Fruit fly (Drosophila melanogaster) whole organism, embryonic: ENCODE results near the gene CG31883.

Experiments
- Awh ChIP-seq: fragments of 200-800 bp; sonication (Bioruptor generic); IDR thresholded peaks from 2 replicates; pipeline ENCODE4, ENCODE4 v1.3.6; 2022; ENCODE audit warnings: missing biosample characterization, missing genetic modification characterization
- BEAF-32 ChIP-seq: fragments of 200-800 bp; sonication (Bioruptor generic); optimal IDR thresholded peaks from 3 replicates; lab custom pipeline; 2017; ENCODE audit warnings: missing biosample characterization, missing genetic modification characterization, mild to moderate bottlenecking, moderate library complexity, missing genetic modification reagents
- CG10543 ChIP-seq: fragments of 200-800 bp; sonication (Bioruptor generic); optimal IDR thresholded peaks from 3 replicates; lab custom pipeline; 2017; ENCODE audit warnings: missing biosample characterization, mild to moderate bottlenecking, missing genetic modification characterization, moderate library complexity
- CG10654 ChIP-seq: fragments of 200-800 bp; sonication (Bioruptor generic); optimal IDR thresholded peaks from 2 replicates; lab custom pipeline; 2016; ENCODE audit warnings: missing biosample characterization, missing genetic modification characterization
- CG11504 ChIP-seq: fragments of 200-800 bp; sonication (Bioruptor generic); optimal IDR thresholded peaks from 3 replicates; lab custom pipeline; 2019; ENCODE audit warnings: missing biosample characterization, mild to moderate bottlenecking, missing genetic modification characterization, moderate library complexity
- CG12071 ChIP-seq: fragments of 200-800 bp; sonication (Bioruptor generic); optimal IDR thresholded peaks from 3 replicates; lab custom pipeline; 2018; ENCODE audit warnings: missing biosample characterization, mild to moderate bottlenecking, missing genetic modification characterization
- CG12942 ChIP-seq: fragments of 200-800 bp; sonication (Bioruptor generic); optimal IDR thresholded peaks from 3 replicates; lab custom pipeline; 2016; ENCODE audit warnings: missing biosample characterization, missing genetic modification characterization
- CG13287 ChIP-seq: fragments of 200-800 bp; sonication (Bioruptor generic); IDR thresholded peaks from 2 replicates; pipeline ENCODE4 v1.3.6; 2022; ENCODE audit warnings: missing biosample characterization, missing genetic modification characterization; ENCODE audit not compliant: partially characterized antibody
- CG14441 ChIP-seq: fragments of 200-800 bp; sonication (Bioruptor generic); IDR thresholded peaks from 2 replicates; pipeline ENCODE4 v1.3.6; 2022; ENCODE audit warnings: missing biosample characterization, missing genetic modification characterization
- CG15269 ChIP-seq: fragments of 200-800 bp; sonication (Bioruptor generic); optimal IDR thresholded peaks from 2 replicates; lab custom pipeline; 2018; ENCODE audit warnings: missing biosample characterization, mild to moderate bottlenecking, missing genetic modification characterization, moderate library complexity
- CG15601 ChIP-seq: fragments of 200-800 bp; sonication (Bioruptor generic); optimal IDR thresholded peaks from 3 replicates; lab custom pipeline; 2019; ENCODE audit warnings: missing biosample characterization, mild to moderate bottlenecking, missing genetic modification characterization, moderate library complexity
- CG1602 ChIP-seq: fragments of 200-800 bp; sonication (Bioruptor generic); optimal IDR thresholded peaks from 3 replicates; lab custom pipeline; 2016; ENCODE audit warnings: missing biosample characterization, missing genetic modification characterization
- CG17829 ChIP-seq: fragments of 200-800 bp; optimal IDR thresholded peaks from 2 replicates; lab custom pipeline; 2019; ENCODE audit warnings: missing biosample characterization, mild to moderate bottlenecking, missing genetic modification characterization, moderate library complexity
- CG18262 ChIP-seq: fragments of 200-800 bp; optimal IDR thresholded peaks from 3 replicates; lab custom pipeline; 2019; ENCODE audit warnings: missing biosample characterization, mild to moderate bottlenecking, missing genetic modification characterization, moderate library complexity
- CG30431 ChIP-seq: fragments of 200-800 bp; sonication (Bioruptor generic); optimal IDR thresholded peaks from 2 replicates; lab custom pipeline; 2017; ENCODE audit warnings: missing biosample characterization, missing genetic modification characterization
- CG3726 ChIP-seq: fragments of 200-800 bp; sonication (Bioruptor generic); IDR thresholded peaks from 3 replicates; pipeline ENCODE4, ENCODE4 v1.3.6; 2022; ENCODE audit warnings: missing biosample characterization, missing genetic modification characterization
- CG42726 ChIP-seq: fragments of 200-800 bp; sonication (Bioruptor generic); IDR thresholded peaks from 2 replicates; pipeline ENCODE4 v1.3.6; 2022; ENCODE audit warnings: missing biosample characterization, missing genetic modification characterization; ENCODE audit not compliant: partially characterized antibody
- CG4360 ChIP-seq: fragments of 200-800 bp; sonication (Bioruptor generic); IDR thresholded peaks from 2 replicates; pipeline ENCODE4 v1.3.6; 2022; ENCODE audit warnings: missing biosample characterization, missing genetic modification characterization
- CG5180 ChIP-seq: fragments of 200-800 bp; sonication (Bioruptor generic); optimal IDR thresholded peaks from 3 replicates; lab custom pipeline; 2017; ENCODE audit warnings: missing biosample characterization, missing genetic modification characterization, mild to moderate bottlenecking, moderate library complexity, missing genetic modification reagents
- CG6254 ChIP-seq: fragments of 200-800 bp; sonication (Bioruptor generic); optimal IDR thresholded peaks from 3 replicates; lab custom pipeline; 2017; ENCODE audit warnings: mild to moderate bottlenecking, missing biosample characterization, missing genetic modification reagents, missing genetic modification characterization
- CG7357 ChIP-seq: fragments of 200-800 bp; sonication (Bioruptor generic); IDR thresholded peaks from 3 replicates; pipeline ENCODE4 v1.3.6; 2022; ENCODE audit warnings: missing biosample characterization, missing genetic modification characterization
- CG7556 ChIP-seq: fragments of 200-800 bp; sonication (Bioruptor generic); optimal IDR thresholded peaks from 2 replicates; lab custom pipeline; 2017; ENCODE audit warnings: missing biosample characterization, mild to moderate bottlenecking, missing genetic modification characterization
- CG9876 ChIP-seq: fragments of 200-800 bp; sonication (Bioruptor generic); optimal IDR thresholded peaks from 2 replicates; lab custom pipeline; 2016; ENCODE audit warnings: missing biosample characterization, missing genetic modification characterization
- Dbx ChIP-seq: fragments of 200-800 bp; sonication (Bioruptor generic); IDR thresholded peaks from 3 replicates; pipeline ENCODE4 v1.3.6; 2022; ENCODE audit warnings: missing biosample characterization, missing genetic modification characterization
- Doc3 ChIP-seq: fragments of 200-800 bp; sonication (Bioruptor generic); IDR thresholded peaks from 3 replicates; pipeline ENCODE4 v1.3.6; 2022; ENCODE audit warnings: missing biosample characterization, missing genetic modification characterization; ENCODE audit not compliant: partially characterized antibody
- HHEX ChIP-seq: fragments of 200-800 bp; sonication (Bioruptor generic); optimal IDR thresholded peaks from 3 replicates; lab custom pipeline; 2017; ENCODE audit warnings: missing biosample characterization, mild to moderate bottlenecking, missing genetic modification characterization, missing genetic modification reagents
- NfI ChIP-seq: fragments of 200-800 bp; sonication (Bioruptor generic); optimal IDR thresholded peaks from 3 replicates; lab custom pipeline; 2018; ENCODE audit warnings: missing biosample characterization, mild to moderate bottlenecking, missing genetic modification characterization, moderate library complexity
- Stat92E ChIP-seq, 3 experiments: fragments of >200 bp in 2 of 3; fragments of 200-800 bp in 1 of 3; sonication (Bioruptor generic) in 1 of 3; optimal IDR thresholded peaks; 2 replicates each; lab custom pipeline; 2017 to 2019; ENCODE audit warnings: missing biosample characterization in 3 of 3, missing genetic modification characterization in 3 of 3, mild to moderate bottlenecking in 1 of 3, moderate library complexity in 1 of 3
- TFAM ChIP-seq: fragments of 200-800 bp; sonication (Bioruptor generic); optimal IDR thresholded peaks from 2 replicates; lab custom pipeline; 2017; ENCODE audit warnings: missing biosample characterization, missing genetic modification characterization, inconsistent platforms
- bigmax ChIP-seq: fragments of 200-800 bp; sonication (Bioruptor generic); optimal IDR thresholded peaks from 2 replicates; lab custom pipeline; 2018; ENCODE audit warnings: missing biosample characterization, mild to moderate bottlenecking, missing genetic modification characterization
- chn ChIP-seq: fragments of 200-800 bp; sonication (Bioruptor generic); optimal IDR thresholded peaks from 2 replicates; lab custom pipeline; 2016; ENCODE audit warnings: missing biosample characterization, missing genetic modification characterization
- cwo ChIP-seq: fragments of 200-800 bp; sonication (Bioruptor generic); optimal IDR thresholded peaks from 3 replicates; lab custom pipeline; 2017; ENCODE audit warnings: missing biosample characterization, missing genetic modification characterization, mild to moderate bottlenecking, moderate library complexity, missing genetic modification reagents
- da ChIP-seq: fragments of 200-800 bp; sonication (Bioruptor generic); optimal IDR thresholded peaks from 2 replicates; lab custom pipeline; 2016; ENCODE audit warnings: missing biosample characterization, missing genetic modification characterization
- fd3F ChIP-seq: fragments of 200-800 bp; sonication (Bioruptor generic); optimal IDR thresholded peaks from 2 replicates; lab custom pipeline; 2018; ENCODE audit warnings: missing biosample characterization, mild to moderate bottlenecking, missing genetic modification characterization, moderate library complexity
- gsb ChIP-seq: fragments of 200-800 bp; sonication (Bioruptor generic); IDR thresholded peaks from 2 replicates; pipeline ENCODE4 v1.3.6; 2022; ENCODE audit warnings: missing biosample characterization, missing genetic modification characterization
- lab ChIP-seq: fragments of 200-800 bp; sonication (Bioruptor generic); optimal IDR thresholded peaks from 3 replicates; lab custom pipeline; 2017; ENCODE audit warnings: missing biosample characterization, missing genetic modification characterization, mild to moderate bottlenecking, moderate library complexity, missing genetic modification reagents
- mld ChIP-seq: fragments of 200-800 bp; sonication (Bioruptor generic); IDR thresholded peaks from 3 replicates; pipeline ENCODE4 v1.3.6; 2022; ENCODE audit warnings: missing biosample characterization, missing genetic modification characterization; ENCODE audit not compliant: partially characterized antibody
- nom ChIP-seq: fragments of 200-800 bp; sonication (Bioruptor generic); optimal IDR thresholded peaks from 2 replicates; lab custom pipeline; 2017; ENCODE audit warnings: missing biosample characterization, missing genetic modification characterization, mild to moderate bottlenecking, moderate library complexity, missing genetic modification reagents
- odd ChIP-seq: fragments of 200-800 bp; sonication (Bioruptor generic); optimal IDR thresholded peaks from 2 replicates; lab custom pipeline; 2017; ENCODE audit warnings: missing biosample characterization, mild to moderate bottlenecking, missing genetic modification characterization
- pb ChIP-seq: fragments of 200-800 bp; sonication (Bioruptor generic); optimal IDR thresholded peaks from 3 replicates; lab custom pipeline; 2016; ENCODE audit warnings: missing biosample characterization, missing genetic modification characterization
- phol ChIP-seq: fragments of 200-800 bp; sonication (Bioruptor generic); optimal IDR thresholded peaks from 3 replicates; lab custom pipeline; 2018; ENCODE audit warnings: missing biosample characterization, mild to moderate bottlenecking, missing genetic modification characterization, moderate library complexity
- sc ChIP-seq, 3 experiments: fragments of >200 bp in 2 of 3; fragments of 200-800 bp in 1 of 3; sonication (Bioruptor generic) in 1 of 3; optimal IDR thresholded peaks; 2 replicates in 2 of 3; 3 replicates in 1 of 3; lab custom pipeline; 2017; ENCODE audit warnings: mild to moderate bottlenecking in 1 of 3, missing biosample characterization in 1 of 3, missing genetic modification characterization in 1 of 3, missing genetic modification reagents in 1 of 3
- slbo ChIP-seq: fragments of 200-800 bp; sonication (Bioruptor generic); IDR thresholded peaks from 2 replicates; pipeline ENCODE4 v1.3.6; 2022; ENCODE audit warnings: missing biosample characterization, missing genetic modification characterization
- tup ChIP-seq: fragments of 200-800 bp; sonication (Bioruptor generic); optimal IDR thresholded peaks from 2 replicates; lab custom pipeline; 2016; ENCODE audit warnings: missing biosample characterization, mild to moderate bottlenecking, missing genetic modification characterization, moderate library complexity
- z ChIP-seq: fragments of 200-800 bp; sonication (Bioruptor generic); IDR thresholded peaks from 3 replicates; pipeline ENCODE4 v1.3.6; 2022; ENCODE audit warnings: missing biosample characterization, missing genetic modification characterization

CG31883 gene

dm6 chr2L:9569131-9569530 lies 40.8 kb downstream of the CG31883 start:
- TF ChIP-seq CG7556 (GFP tag; lab: Kevin White, UChicago) = no peak
- no peak for TF ChIP-seq CG10654 (GFP tag; lab: Kevin White, UChicago)
- no peak for TF ChIP-seq Awh
- no peak for TF ChIP-seq CG12071
- no peak for TF ChIP-seq CG9876 (GFP tag; lab: Kevin White, UChicago)
- TF ChIP-seq CG4360 (GFP tag; lab: Robert Waterston, UW) = peak; percentile 92

dm6 chr2L:9569588-9570434 lies 41.5 kb downstream of the CG31883 start:
- TF ChIP-seq gsb (GFP tag; lab: Robert Waterston, UW) (peak; percentile 91), sc (optimal IDR thresholded peaks at IDR 0.05; lab: Kevin White, UChicago) (no peak), sc (GFP tag; optimal IDR thresholded peaks at IDR 0.05; lab: Kevin White, UChicago) (peak; percentile 95), CG5180 (GFP tag; lab: Kevin White, UChicago) (peak; percentile 89), NfI (GFP tag; lab: Kevin White, UChicago) (peak; percentile 96), tup (GFP tag; lab: Kevin White, UChicago) (peak; percentile 82), lab (peak; percentile 98), CG42726 (GFP tag; lab: Robert Waterston, UW) (no peak), cwo (GFP tag; lab: Kevin White, UChicago) (peak; percentile 98), TFAM (GFP tag; lab: Kevin White, UChicago) (peak; percentile 84), Stat92E (GFP tag; optimal IDR thresholded peaks at IDR 0.05; lab: Kevin White, UChicago) (peak in 1 of 3 experiments; percentile 84), CG17829 (tag; lab: Kevin White, UChicago) (peak; percentile 96), slbo (GFP tag; lab: Robert Waterston, UW) (peak; percentile 90), mld (GFP tag; lab: Robert Waterston, UW) (no peak), bigmax (no peak), chn (peak; percentile 80), CG15269 (peak; percentile 98), phol (tag; lab: Kevin White, UChicago) (peak; percentile 96), CG12942 (peak; percentile 91), da (GFP tag; lab: Kevin White, UChicago) (peak; percentile 21), fd3F (GFP tag; lab: Kevin White, UChicago) (peak; percentile 95), z (GFP tag; lab: Robert Waterston, UW) (peak; percentile 49; the same call in 2 of the 3 replicates), CG13287 (peak; percentile 43; the same call in 1 of the 2 replicates), BEAF-32 (GFP tag; lab: Kevin White, UChicago) (peak; percentile 19), CG15601 (tag; lab: Kevin White, UChicago) (peak; percentile 89), odd (GFP tag; lab: Kevin White, UChicago) (peak; percentile 98), HHEX (peak; percentile 97), CG10543 (GFP tag; lab: Kevin White, UChicago) (peak; percentile 96), pb (peak; percentile 71), CG10654 (GFP tag; lab: Kevin White, UChicago) (peak; percentile 90), CG11504 (tag; lab: Kevin White, UChicago) (peak; percentile 99), CG18262 (peak; percentile 98), CG30431 (GFP tag; lab: Kevin White, UChicago) (peak; percentile 91), CG14441 (GFP tag; lab: Robert Waterston, UW) (peak; percentile 89), CG3726 (peak; percentile 87), CG6254 (GFP tag; lab: Kevin White, UChicago) (peak; percentile 93), CG1602 (peak; percentile 91), Doc3 (no peak), CG7357 (GFP tag; lab: Robert Waterston, UW) (peak; percentile 83), nom (GFP tag; lab: Kevin White, UChicago) (peak; percentile 94), Dbx (peak; percentile 92)
